Fruit fly (Drosophila melanogaster): ENCODE results near the gene bves.

bves gene

dm6 chrX:21058991-21059390 is 5.2 kb downstream of the bves start (continued):
- TF ChIP-seq cato (GFP tag; optimal IDR thresholded peaks at IDR 0.05; ENCODE audit: borderline replicate concordance), result peak; percentile 75
- TF ChIP-seq Ets65A (GFP tag), result peak; percentile 98
- TF ChIP-seq corto (GFP tag; optimal IDR thresholded peaks at IDR 0.05), result no peak
- TF ChIP-seq chif (GFP tag; optimal IDR thresholded peaks at IDR 0.05), result peak; percentile 93 to 94
- peak; percentile 82 for TF ChIP-seq zfh2 (GFP tag; optimal IDR thresholded peaks at IDR 0.05)
- peak; percentile 73 for TF ChIP-seq HmgD (GFP tag; optimal IDR thresholded peaks at IDR 0.05)
- peak; percentile 82 for TF ChIP-seq tio (GFP tag; optimal IDR thresholded peaks at IDR 0.05)
- TF ChIP-seq CG3847 (GFP tag; IDR thresholded peaks at IDR 0.05), result peak; percentile 77
- peak; percentile 42; the same call in 1 of the 2 replicates for TF ChIP-seq CG6272 (GFP tag; IDR thresholded peaks at IDR 0.05)
- peak; percentile 69 for TF ChIP-seq CG11247 (GFP tag; IDR thresholded peaks at IDR 0.05)
- TF ChIP-seq kni (GFP tag; optimal IDR thresholded peaks at IDR 0.05), result peak; percentile 92
- peak; percentile 42; the same call in 1 of the 2 replicates for TF ChIP-seq peb (GFP tag; IDR thresholded peaks at IDR 0.05)
- peak; percentile 39 for TF ChIP-seq CG3995 (GFP tag; optimal IDR thresholded peaks at IDR 0.05)
- TF ChIP-seq CG4282 (GFP tag; optimal IDR thresholded peaks at IDR 0.05), result peak; percentile 78
- peak; percentile 80 for TF ChIP-seq lmd (GFP tag; IDR thresholded peaks at IDR 0.05)
- TF ChIP-seq CG2678 (tag; optimal IDR thresholded peaks at IDR 0.05), result peak; percentile 93
- TF ChIP-seq CG4820 (GFP tag; optimal IDR thresholded peaks at IDR 0.05), result peak; percentile 84
- TF ChIP-seq ase (GFP tag; IDR thresholded peaks at IDR 0.05), result peak; percentile 71; the same call in 2 of the 3 replicates
- TF ChIP-seq sens (GFP tag), result peak; percentile 99
- TF ChIP-seq Hr51 (GFP tag; optimal IDR thresholded peaks at IDR 0.05), result peak; percentile 87 to 95
- TF ChIP-seq crol (GFP tag; IDR thresholded peaks at IDR 0.05), result no peak
- peak; percentile 41; the same call in 1 of the 2 replicates for TF ChIP-seq Taf1 (GFP tag; IDR thresholded peaks at IDR 0.05)
- no peak for TF ChIP-seq BEAF-32 (GFP tag; optimal IDR thresholded peaks at IDR 0.05)
- TF ChIP-seq ssp (GFP tag; IDR thresholded peaks at IDR 0.05), result peak; percentile 64
- peak; percentile 79 for TF ChIP-seq CG18764 (GFP tag; optimal IDR thresholded peaks at IDR 0.05)
- peak; percentile 88 for TF ChIP-seq HLH3B (GFP tag; IDR thresholded peaks at IDR 0.05)
- TF ChIP-seq ind (GFP tag; optimal IDR thresholded peaks at IDR 0.05), result peak; percentile 89
- TF ChIP-seq mld (GFP tag; IDR thresholded peaks at IDR 0.05; ENCODE audit: partially characterized antibody), result no peak
- TF ChIP-seq Hr3 (GFP tag; optimal IDR thresholded peaks at IDR 0.05), result peak; percentile 87
- TF ChIP-seq en (GFP tag; optimal IDR thresholded peaks at IDR 0.05), result peak; percentile 84
- TF ChIP-seq mirr (GFP tag; optimal IDR thresholded peaks at IDR 0.05), result peak; percentile 48
- peak; percentile 73 for TF ChIP-seq kay (GFP tag; optimal IDR thresholded peaks at IDR 0.05)
- no peak for TF ChIP-seq hbn (GFP tag; IDR thresholded peaks at IDR 0.05; ENCODE audit: partially characterized antibody)
- peak; percentile 87 for TF ChIP-seq CG2120 (GFP tag; optimal IDR thresholded peaks at IDR 0.05)
- TF ChIP-seq CTCF (GFP tag; optimal IDR thresholded peaks at IDR 0.05), result no peak
- peak; percentile 70; the same call in 1 of the 2 replicates for TF ChIP-seq CG4730 (GFP tag; IDR thresholded peaks at IDR 0.05)
- TF ChIP-seq Nf-YB (GFP tag; optimal IDR thresholded peaks at IDR 0.05), result peak; percentile 77
- TF ChIP-seq NC2α (GFP tag; optimal IDR thresholded peaks at IDR 0.05), result peak; percentile 81
- TF ChIP-seq pfk (GFP tag; optimal IDR thresholded peaks at IDR 0.05), result no peak
- TF ChIP-seq CG6175 (GFP tag; IDR thresholded peaks at IDR 0.05), result peak; percentile 49; the same call in 1 of the 3 replicates
- TF ChIP-seq wor (GFP tag; IDR thresholded peaks at IDR 0.05), result peak; percentile 80; the same call in 1 of the 2 replicates
- peak; percentile 82 for TF ChIP-seq sob (GFP tag; IDR thresholded peaks at IDR 0.05)
- TF ChIP-seq Neu2 (GFP tag; optimal IDR thresholded peaks at IDR 0.05; ENCODE audit: borderline replicate concordance), result no peak
- peak; percentile 86 for TF ChIP-seq CG10543 (GFP tag; optimal IDR thresholded peaks at IDR 0.05)
- TF ChIP-seq bcd (GFP tag; optimal IDR thresholded peaks at IDR 0.05), result peak; percentile 87
- TF ChIP-seq cwo (GFP tag; optimal IDR thresholded peaks at IDR 0.05), result peak; percentile 74
- TF ChIP-seq CG8359 (GFP tag; optimal IDR thresholded peaks at IDR 0.05; ENCODE audit: borderline replicate concordance), result peak; percentile 77
- TF ChIP-seq CG8281 (tag; optimal IDR thresholded peaks at IDR 0.05), result peak; percentile 83
- peak; percentile 88 for TF ChIP-seq grau (tag; optimal IDR thresholded peaks at IDR 0.05)
- peak; percentile 82 for TF ChIP-seq BtbVII (GFP tag; optimal IDR thresholded peaks at IDR 0.05)
- TF ChIP-seq Hr39 (optimal IDR thresholded peaks at IDR 0.05), result no peak

All from whole organism, embryonic.